Worm (Caenorhabditis elegans): Measurements from ENCODE around the gene unc-47.

ce11 chrIII:10202894-10203871 lies 17.1 kb upstream of the unc-47 start, which contains the start of gene chc-1:
- TF ChIP-seq tab-1 (GFP tag; IDR thresholded peaks at IDR 0.05): no peak
- no peak for TF ChIP-seq ref-1 (GFP tag; conservative IDR thresholded peaks at IDR 0.05)
- TF ChIP-seq ztf-23 (GFP tag; IDR thresholded peaks at IDR 0.05): no peak
- TF ChIP-seq T22C8.4 (GFP tag; IDR thresholded peaks at IDR 0.05): no peak
- TF ChIP-seq flt-1 (GFP tag; IDR thresholded peaks at IDR 0.05): no peak
- no peak for TF ChIP-seq cog-1 (tag; optimal IDR thresholded peaks at IDR 0.05)
- no peak for TF ChIP-seq klf-2 (GFP tag; conservative IDR thresholded peaks at IDR 0.05)
- TF ChIP-seq ztf-29 (GFP tag; IDR thresholded peaks at IDR 0.05): no peak
- TF ChIP-seq med-1 (GFP tag; optimal IDR thresholded peaks at IDR 0.05; ENCODE audit: insufficient read depth): no peak
